Worm (Caenorhabditis elegans): Measurements from ENCODE around the gene ZK1321.1.

ce11 chrII:9713083-9713482 is 40.7 kb upstream of the ZK1321.1 start:
- TF ChIP-seq ama-1 (optimal IDR thresholded peaks at IDR 0.05) = no peak
- TF ChIP-seq lin-39 (tag; optimal IDR thresholded peaks at IDR 0.05) = no peak
- no peak for TF ChIP-seq nhr-11 (tag; optimal IDR thresholded peaks at IDR 0.05)
- no peak for TF ChIP-seq nhr-77 (tag; optimal IDR thresholded peaks at IDR 0.05)
- TF ChIP-seq ceh-82 (tag; optimal IDR thresholded peaks at IDR 0.05) = no peak
- no peak for TF ChIP-seq pha-4 (tag; optimal IDR thresholded peaks at IDR 0.05)
- TF ChIP-seq ceh-9 (tag; optimal IDR thresholded peaks at IDR 0.05) = no peak
